Worm (Caenorhabditis elegans) whole organism, L1 larva: ENCODE data around the gene H03E18.1.

Experiments
- C16A3.4 ChIP-seq: fragments of 150-350 bp; optimal IDR thresholded peaks from 2 replicates; lab custom pipeline; 2014; ENCODE audit warnings: missing biosample characterization, missing genetic modification characterization
- alr-1 ChIP-seq: fragments of 200-800 bp; sonication (Bioruptor generic); optimal IDR thresholded peaks from 2 replicates; lab custom pipeline; 2018; ENCODE audit warnings: borderline replicate concordance, mild to moderate bottlenecking, missing genetic modification characterization, missing compliant biosample characterization
- aly-2 ChIP-seq: fragments of 150-350 bp; optimal IDR thresholded peaks from 2 replicates; lab custom pipeline; 2014; ENCODE audit warnings: missing biosample characterization, missing genetic modification characterization
- ama-1 ChIP-seq: fragments of 150-350 bp; optimal IDR thresholded peaks from 2 replicates; lab custom pipeline; 2014
- blmp-1 ChIP-seq: fragments of 150-350 bp; optimal IDR thresholded peaks from 2 replicates; lab custom pipeline; 2014; ENCODE audit warnings: missing biosample characterization, missing genetic modification characterization
- ceh-63 ChIP-seq: fragments of 200-800 bp; sonication (Bioruptor generic); optimal IDR thresholded peaks from 2 replicates; lab custom pipeline; 2018; ENCODE audit warnings: mild to moderate bottlenecking, missing genetic modification characterization, missing compliant biosample characterization
- ceh-82 ChIP-seq, 3 experiments: fragments of 150-350 bp in 1 of 3; sonication (generic microtip) in 2 of 3; optimal IDR thresholded peaks; 2 replicates each; lab custom pipeline; 2014 to 2017; ENCODE audit warnings: missing biosample characterization in 3 of 3, missing genetic modification characterization in 3 of 3
- ceh-88 ChIP-seq: fragments of 200-800 bp; sonication (Bioruptor generic); IDR thresholded peaks from 2 replicates; pipeline ENCODE4 v1.3.6; 2022; ENCODE audit warnings: missing genetic modification characterization, missing compliant biosample characterization
- dsc-1 ChIP-seq: sonication (generic microtip); optimal IDR thresholded peaks from 2 replicates; lab custom pipeline; 2016; ENCODE audit warnings: mild to moderate bottlenecking, missing genetic modification characterization, missing compliant biosample characterization
- egl-27 ChIP-seq, 2 experiments: fragments of 150-350 bp in 1 of 2; sonication (generic microtip); optimal IDR thresholded peaks; 3 replicates each; lab custom pipeline; 2017 to 2018; ENCODE audit warnings: missing biosample characterization in 2 of 2, missing genetic modification characterization in 2 of 2, missing genetic modification reagents in 2 of 2
- elt-3 ChIP-seq, 6 experiments: fragments of 150-350 bp in 1 of 6; sonication (generic microtip); optimal IDR thresholded peaks; 2 replicates each; lab custom pipeline; 2017 to 2018; ENCODE audit warnings: missing biosample characterization in 6 of 6, missing genetic modification characterization in 6 of 6, inconsistent platforms in 1 of 6
- fkh-10 ChIP-seq: sonication (generic microtip); optimal IDR thresholded peaks from 2 replicates; lab custom pipeline; 2017; ENCODE audit warnings: missing biosample characterization, missing genetic modification reagents, missing genetic modification characterization
- fkh-4 ChIP-seq: sonication (generic microtip); optimal IDR thresholded peaks from 2 replicates; lab custom pipeline; 2016; ENCODE audit warnings: missing compliant biosample characterization, missing genetic modification characterization, borderline replicate concordance
- fkh-8 ChIP-seq: sonication (generic microtip); optimal IDR thresholded peaks from 2 replicates; lab custom pipeline; 2016; ENCODE audit warnings: mild to moderate bottlenecking, missing genetic modification characterization, missing compliant biosample characterization
- fos-1 ChIP-seq: fragments of 150-350 bp; optimal IDR thresholded peaks from 2 replicates; lab custom pipeline; 2014; ENCODE audit warnings: missing biosample characterization, missing genetic modification characterization
- grh-1 ChIP-seq: fragments of 200-800 bp; sonication (Bioruptor generic); IDR thresholded peaks from 2 replicates; pipeline ENCODE4 v1.3.6; 2022; ENCODE audit warnings: missing genetic modification reagents, missing genetic modification characterization, missing compliant biosample characterization
- hlh-4 ChIP-seq: sonication (generic microtip); optimal IDR thresholded peaks from 2 replicates; lab custom pipeline; 2016; ENCODE audit warnings: mild to moderate bottlenecking, missing genetic modification characterization, missing compliant biosample characterization
- irx-1 ChIP-seq: sonication (generic microtip); optimal IDR thresholded peaks from 2 replicates; lab custom pipeline; 2016; ENCODE audit warnings: missing genetic modification characterization, missing compliant biosample characterization
- lin-13 ChIP-seq: fragments of 150-350 bp; optimal IDR thresholded peaks from 2 replicates; lab custom pipeline; 2014; ENCODE audit warnings: missing biosample characterization, missing genetic modification reagents, missing genetic modification characterization
- lin-14 ChIP-seq: fragments of 200-800 bp; sonication (Bioruptor generic); optimal IDR thresholded peaks from 2 replicates; lab custom pipeline; 2018; ENCODE audit warnings: mild to moderate bottlenecking, missing genetic modification characterization, moderate library complexity, missing compliant biosample characterization
- lin-15B ChIP-seq: fragments of 150-350 bp; sonication (generic microtip); optimal IDR thresholded peaks from 3 replicates; lab custom pipeline; 2014; ENCODE audit warnings: missing biosample characterization, missing genetic modification characterization
- lin-35 ChIP-seq, 2 experiments: fragments of 150-350 bp; optimal IDR thresholded peaks; 2 replicates each; lab custom pipeline; 2014; ENCODE audit warnings: missing biosample characterization in 2 of 2, missing genetic modification characterization in 2 of 2, missing genetic modification reagents in 2 of 2
- lir-3 ChIP-seq: sonication (generic microtip); optimal IDR thresholded peaks from 2 replicates; lab custom pipeline; 2016; ENCODE audit warnings: mild to moderate bottlenecking, missing genetic modification characterization, moderate library complexity, missing compliant biosample characterization; ENCODE audit not compliant: poor library complexity
- mef-2 ChIP-seq: fragments of 150-350 bp; optimal IDR thresholded peaks from 2 replicates; lab custom pipeline; 2014; ENCODE audit warnings: missing biosample characterization, missing genetic modification characterization
- nhr-11 ChIP-seq: fragments of 150-350 bp; optimal IDR thresholded peaks from 2 replicates; lab custom pipeline; 2014; ENCODE audit warnings: missing biosample characterization, missing genetic modification characterization
- nhr-19 ChIP-seq: fragments of 200-800 bp; sonication (Bioruptor generic); conservative IDR thresholded peaks from 2 replicates; pipeline ENCODE4 v1.3.6; 2022; ENCODE audit warnings: missing genetic modification characterization, missing compliant biosample characterization
- nhr-20 ChIP-seq: sonication (generic microtip); optimal IDR thresholded peaks from 2 replicates; lab custom pipeline; 2016; ENCODE audit warnings: mild to moderate bottlenecking, missing genetic modification characterization, missing compliant biosample characterization
- nhr-237 ChIP-seq: fragments of 150-350 bp; optimal IDR thresholded peaks from 2 replicates; lab custom pipeline; 2014; ENCODE audit warnings: missing biosample characterization, missing genetic modification characterization
- nhr-28 ChIP-seq: fragments of 150-350 bp; optimal IDR thresholded peaks from 2 replicates; lab custom pipeline; 2014; ENCODE audit warnings: missing biosample characterization, missing genetic modification characterization
- nhr-47 ChIP-seq: sonication (generic microtip); optimal IDR thresholded peaks from 2 replicates; lab custom pipeline; 2016; ENCODE audit warnings: mild to moderate bottlenecking, missing genetic modification characterization, moderate library complexity, missing compliant biosample characterization
- nhr-71 ChIP-seq: sonication (generic microtip); optimal IDR thresholded peaks from 2 replicates; lab custom pipeline; 2016; ENCODE audit warnings: mild to moderate bottlenecking, missing genetic modification characterization, moderate library complexity, missing compliant biosample characterization
- nhr-85 ChIP-seq: sonication (generic microtip); peaks from one replicate; lab custom pipeline; 2016; ENCODE audit warnings: missing genetic modification characterization, inconsistent platforms, missing compliant biosample characterization
- pax-3 ChIP-seq: fragments of 200-800 bp; sonication (Bioruptor generic); optimal IDR thresholded peaks from 2 replicates; lab custom pipeline; 2018; ENCODE audit warnings: mild to moderate bottlenecking, missing genetic modification characterization, moderate library complexity, missing compliant biosample characterization
- rnt-1 ChIP-seq: sonication (generic microtip); optimal IDR thresholded peaks from 2 replicates; lab custom pipeline; 2016; ENCODE audit warnings: mild to moderate bottlenecking, missing genetic modification characterization, moderate library complexity, missing compliant biosample characterization
- snu-23 ChIP-seq: sonication (generic microtip); optimal IDR thresholded peaks from 2 replicates; lab custom pipeline; 2016; ENCODE audit warnings: missing genetic modification characterization, missing compliant biosample characterization
- sox-4 ChIP-seq: sonication (generic microtip); optimal IDR thresholded peaks from 2 replicates; lab custom pipeline; 2016; ENCODE audit warnings: missing genetic modification characterization, missing compliant biosample characterization
- sptf-1 ChIP-seq: fragments of 150-350 bp; optimal IDR thresholded peaks from 2 replicates; lab custom pipeline; 2014; ENCODE audit warnings: missing biosample characterization, missing genetic modification characterization
- swsn-7 ChIP-seq: sonication (generic microtip); optimal IDR thresholded peaks from 2 replicates; lab custom pipeline; 2016; ENCODE audit warnings: missing genetic modification characterization, missing compliant biosample characterization
- tbx-2 ChIP-seq: sonication (generic microtip); optimal IDR thresholded peaks from 2 replicates; lab custom pipeline; 2016; ENCODE audit warnings: missing genetic modification characterization, missing compliant biosample characterization
- tlp-1 ChIP-seq: fragments of 150-350 bp; optimal IDR thresholded peaks from 2 replicates; lab custom pipeline; 2014; ENCODE audit warnings: missing biosample characterization, missing genetic modification characterization
- unc-86 ChIP-seq: sonication (generic microtip); optimal IDR thresholded peaks from 2 replicates; lab custom pipeline; 2016; ENCODE audit warnings: missing genetic modification characterization, missing compliant biosample characterization
- xbp-1 ChIP-seq: sonication (generic microtip); optimal IDR thresholded peaks from 2 replicates; lab custom pipeline; 2016; ENCODE audit warnings: missing genetic modification characterization, missing compliant biosample characterization
- zip-4 ChIP-seq: fragments of 200-800 bp; sonication (Bioruptor generic); optimal IDR thresholded peaks from 2 replicates; lab custom pipeline; 2018; ENCODE audit warnings: mild to moderate bottlenecking, missing genetic modification characterization, moderate library complexity, missing compliant biosample characterization
- ztf-4 ChIP-seq: fragments of 150-350 bp; optimal IDR thresholded peaks from 2 replicates; lab custom pipeline; 2014; ENCODE audit warnings: missing biosample characterization, missing genetic modification characterization

The H03E18.1 gene

ce11 chrX:8475142-8475541, 32.5 kb upstream of the H03E18.1 start (continued):
- TF ChIP-seq lir-3 (peak; percentile 63), lin-35 (GFP tag; optimal IDR thresholded peaks at IDR 0.05; lab: Kevin White, UChicago) (peak in 1 of 2 experiments; percentile 78), swsn-7 (tag; lab: Kevin White, UChicago) (no peak), grh-1 (peak; percentile 81), ztf-4 (tag; lab: Kevin White, UChicago) (peak; percentile 65), sox-4 (tag; lab: Kevin White, UChicago) (no peak), hlh-4 (no peak), sptf-1 (tag; lab: Kevin White, UChicago) (no peak), ama-1 (no peak), irx-1 (tag; lab: Kevin White, UChicago) (peak; percentile 43)

- no peak for TF ChIP-seq snu-23 (GFP tag; lab: Kevin White, UChicago)
- no peak for TF ChIP-seq elt-3 (tag; optimal IDR thresholded peaks at IDR 0.05; lab: Kevin White, UChicago)
- no peak for TF ChIP-seq C16A3.4
- peak; percentile 54 for TF ChIP-seq blmp-1 (tag; lab: Kevin White, UChicago)
- TF ChIP-seq mef-2 = no peak
Measured at ce11 chrX:8475759-8476228, 31.9 kb upstream of the H03E18.1 start, which contains the start of gene nhr-14. TSS of gene nhr-14 (minus strand) at chrX:8476178.

- TF ChIP-seq fkh-10 (peak; percentile 88), fkh-8 (no peak), nhr-85 (peak; percentile 52), unc-86 (tag; lab: Kevin White, UChicago) (peak; percentile 20), rnt-1 (tag; lab: Kevin White, UChicago) (peak; percentile 8), lin-15B (tag; lab: Kevin White, UChicago) (no peak), tbx-2 (tag; lab: Kevin White, UChicago) (peak; percentile 57), ceh-82 (tag; optimal IDR thresholded peaks at IDR 0.05; lab: Kevin White, UChicago) (peak in 1 of 3 experiments; percentile 4), nhr-47 (peak; percentile 17), lin-14 (GFP tag; lab: Kevin White, UChicago) (peak; percentile 83), nhr-71 (tag; lab: Kevin White, UChicago) (peak; percentile 60), snu-23 (GFP tag; lab: Kevin White, UChicago) (peak; percentile 3), swsn-7 (tag; lab: Kevin White, UChicago) (peak; percentile 26), dsc-1 (tag; lab: Kevin White, UChicago) (peak; percentile 5), alr-1 (tag; lab: Kevin White, UChicago) (no peak), nhr-19 (GFP tag; lab: Robert Waterston, UW) (0 out of 2 replicates have a peak, but pooled peaks have one; percentile 6), lin-35 (GFP tag; optimal IDR thresholded peaks at IDR 0.05; lab: Kevin White, UChicago) (no peak)
Measured at ce11 chrX:8476308-8476707, 31.4 kb upstream of the H03E18.1 start.

DNA sequence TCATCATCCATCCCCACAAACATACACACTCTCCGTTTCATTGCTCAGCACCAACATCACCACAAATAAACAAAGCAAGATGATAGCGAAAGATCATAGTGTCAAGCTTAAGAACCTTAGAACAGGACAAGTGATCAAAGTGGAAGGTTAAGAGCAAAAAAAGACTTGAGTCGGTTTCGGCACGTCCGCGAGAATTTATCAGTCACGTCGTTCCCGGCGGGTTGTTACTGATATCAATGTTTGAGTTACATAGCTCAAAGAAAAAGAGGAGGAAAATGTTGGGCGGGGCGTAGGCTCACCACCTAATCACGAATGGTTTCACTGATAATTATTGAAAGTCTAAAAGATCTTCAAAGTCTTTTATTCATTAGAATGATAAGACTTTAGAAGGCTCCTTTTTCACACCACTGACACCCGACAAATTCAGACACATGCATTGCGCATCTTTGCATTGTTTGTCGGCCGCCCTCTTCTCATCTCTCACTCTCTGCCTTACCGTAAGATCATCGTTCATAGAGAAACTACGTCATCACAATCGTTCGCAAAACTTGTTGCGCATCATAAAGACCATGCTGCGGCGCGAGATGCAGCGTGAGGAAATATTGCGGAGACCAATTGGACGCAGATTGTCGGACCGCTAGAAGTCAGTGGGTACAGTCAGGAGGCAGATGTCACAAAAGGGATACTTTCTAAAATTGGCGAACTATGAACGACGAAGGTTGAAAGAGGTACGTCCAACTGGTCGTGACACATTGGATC, 30.4 kb upstream of the H03E18.1 start:
- TF ChIP-seq blmp-1 (tag; lab: Kevin White, UChicago) (peak; percentile 95), xbp-1 (peak; percentile 64), lin-14 (GFP tag; lab: Kevin White, UChicago) (peak; percentile 96), egl-27 (tag; optimal IDR thresholded peaks at IDR 0.05; lab: Kevin White, UChicago) (peak; percentile 76 to 77), tlp-1 (tag; lab: Kevin White, UChicago) (no peak), nhr-11 (peak; percentile 21), unc-86 (tag; lab: Kevin White, UChicago) (no peak), nhr-237 (tag; lab: Kevin White, UChicago) (peak; percentile 42), sox-4 (tag; lab: Kevin White, UChicago) (no peak), nhr-71 (tag; lab: Kevin White, UChicago) (peak; percentile 94), fos-1 (tag; lab: Kevin White, UChicago) (peak; percentile 13), fkh-4 (tag; lab: Kevin White, UChicago) (no peak), grh-1 (peak; percentile 98), elt-3 (tag; optimal IDR thresholded peaks at IDR 0.05; lab: Kevin White, UChicago) (peak; percentile 42 to 94 (median 75)), aly-2 (no peak), lir-3 (peak; percentile 46), zip-4 (GFP tag; lab: Kevin White, UChicago) (no peak), ceh-63 (GFP tag; lab: Kevin White, UChicago) (no peak), pax-3 (tag; lab: Kevin White, UChicago) (no peak), lin-35 (GFP tag; optimal IDR thresholded peaks at IDR 0.05; lab: Kevin White, UChicago) (peak in 1 of 2 experiments; percentile 79), nhr-28 (tag; lab: Kevin White, UChicago) (no peak), sptf-1 (tag; lab: Kevin White, UChicago) (no peak), lin-13 (GFP tag; lab: Kevin White, UChicago) (peak; percentile 58), ceh-88 (GFP tag; lab: Robert Waterston, UW) (no peak; the same call in 1 of the 2 replicates), nhr-47 (peak; percentile 74), nhr-20 (tag; lab: Kevin White, UChicago) (peak; percentile 98)
